Worm (Caenorhabditis elegans) whole organism, L2 larva: ENCODE measurements around the gene ncs-6.
A peak's percentile ranks its signal among the peaks of the same experiment; 100 is the strongest.

Experiments used
- C34F6.9 ChIP-seq: fragments of 150-350 bp; optimal IDR thresholded peaks from 2 replicates; lab custom pipeline; 2014; ENCODE audit warnings: missing biosample characterization, missing genetic modification characterization
- Y55F3AM.14 ChIP-seq: fragments of 200-800 bp; sonication (Bioruptor generic); optimal IDR thresholded peaks from 2 replicates; lab custom pipeline; 2018; ENCODE audit warnings: mild to moderate bottlenecking, missing genetic modification characterization, missing compliant biosample characterization
- ZK546.5 ChIP-seq: sonication (generic microtip); optimal IDR thresholded peaks from 2 replicates; lab custom pipeline; 2017; ENCODE audit warnings: missing biosample characterization, missing genetic modification characterization
- alr-1 ChIP-seq: fragments of 150-350 bp; optimal IDR thresholded peaks from 2 replicates; lab custom pipeline; 2014; ENCODE audit warnings: missing biosample characterization, missing genetic modification characterization
- aly-2 ChIP-seq: fragments of 150-350 bp; optimal IDR thresholded peaks from 2 replicates; lab custom pipeline; 2014; ENCODE audit warnings: missing biosample characterization, missing genetic modification characterization
- ama-1 ChIP-seq: fragments of 150-350 bp; optimal IDR thresholded peaks from 2 replicates; lab custom pipeline; 2018; ENCODE audit warnings: inconsistent platforms
- blmp-1 ChIP-seq: sonication (generic microtip); optimal IDR thresholded peaks from 2 replicates; lab custom pipeline; 2017; ENCODE audit warnings: missing genetic modification characterization, mild to moderate bottlenecking, missing compliant biosample characterization, antibody characterized with exemption, moderate library complexity; ENCODE audit not compliant: insufficient read depth
- crh-2 ChIP-seq: sonication (generic microtip); optimal IDR thresholded peaks from 2 replicates; lab custom pipeline; 2017; ENCODE audit warnings: missing biosample characterization, missing genetic modification characterization
- egl-27 ChIP-seq: sonication (generic microtip); optimal IDR thresholded peaks from 3 replicates; lab custom pipeline; 2017; ENCODE audit warnings: missing biosample characterization, missing genetic modification reagents, missing genetic modification characterization
- elt-3 ChIP-seq: sonication (generic microtip); optimal IDR thresholded peaks from 2 replicates; lab custom pipeline; 2017; ENCODE audit warnings: missing biosample characterization, missing genetic modification characterization
- gmeb-1 ChIP-seq: fragments of 150-350 bp; optimal IDR thresholded peaks from 2 replicates; lab custom pipeline; 2014; ENCODE audit warnings: missing biosample characterization, missing genetic modification characterization
- lin-13 ChIP-seq: fragments of 150-350 bp; optimal IDR thresholded peaks from 2 replicates; lab custom pipeline; 2014; ENCODE audit warnings: missing biosample characterization, missing genetic modification reagents, missing genetic modification characterization
- lin-39 ChIP-seq: fragments of 150-350 bp; optimal IDR thresholded peaks from 2 replicates; lab custom pipeline; 2014; ENCODE audit warnings: missing biosample characterization, missing genetic modification reagents, missing genetic modification characterization
- lsy-2 ChIP-seq, 2 experiments: fragments of 150-350 bp in 1 of 2; sonication (generic microtip) in 1 of 2; optimal IDR thresholded peaks; 2 replicates each; lab custom pipeline; 2014 to 2017; ENCODE audit warnings: missing biosample characterization in 2 of 2, missing genetic modification characterization in 2 of 2
- mbf-1 ChIP-seq: sonication (generic microtip); optimal IDR thresholded peaks from 2 replicates; lab custom pipeline; 2017; ENCODE audit warnings: missing biosample characterization, missing genetic modification characterization
- mdl-1 ChIP-seq, 2 experiments: fragments of 150-350 bp in 1 of 2; sonication (generic microtip) in 1 of 2; optimal IDR thresholded peaks; 2 replicates each; lab custom pipeline; 2017; ENCODE audit warnings: missing biosample characterization in 2 of 2, missing genetic modification characterization in 2 of 2
- nhr-23 ChIP-seq: fragments of 150-350 bp; optimal IDR thresholded peaks from 2 replicates; lab custom pipeline; 2014; ENCODE audit warnings: missing biosample characterization, missing genetic modification reagents, missing genetic modification characterization
- nhr-237 ChIP-seq: fragments of 150-350 bp; optimal IDR thresholded peaks from 2 replicates; lab custom pipeline; 2014; ENCODE audit warnings: missing biosample characterization, missing genetic modification characterization
- nhr-25 ChIP-seq: fragments of 150-350 bp; sonication (generic microtip); optimal IDR thresholded peaks from 3 replicates; lab custom pipeline; 2014; ENCODE audit warnings: missing biosample characterization, missing genetic modification characterization
- nhr-77 ChIP-seq: fragments of 150-350 bp; optimal IDR thresholded peaks from 2 replicates; lab custom pipeline; 2014; ENCODE audit warnings: missing biosample characterization, missing genetic modification characterization
- peb-1 ChIP-seq: fragments of 150-350 bp; optimal IDR thresholded peaks from 2 replicates; lab custom pipeline; 2014; ENCODE audit warnings: missing biosample characterization, missing genetic modification characterization
- skn-1 ChIP-seq: sonication (generic microtip); optimal IDR thresholded peaks from 2 replicates; lab custom pipeline; 2017; ENCODE audit warnings: missing biosample characterization, missing genetic modification characterization
- sma-3 ChIP-seq: sonication (generic microtip); optimal IDR thresholded peaks from 2 replicates; lab custom pipeline; 2016; ENCODE audit warnings: missing genetic modification reagents, missing genetic modification characterization, missing compliant biosample characterization
- sma-9 ChIP-seq, 2 experiments: fragments of 150-350 bp in 1 of 2; sonication (generic microtip) in 1 of 2; optimal IDR thresholded peaks; 2 replicates each; lab custom pipeline; 2014 to 2016; ENCODE audit warnings: missing genetic modification characterization in 2 of 2, mild to moderate bottlenecking in 1 of 2, missing biosample characterization in 1 of 2, missing compliant biosample characterization in 1 of 2, missing genetic modification reagents in 1 of 2, moderate library complexity in 1 of 2
- snpc-4 ChIP-seq: fragments of 150-350 bp; optimal IDR thresholded peaks from 2 replicates; lab custom pipeline; 2014; ENCODE audit warnings: missing biosample characterization, missing genetic modification characterization
- unc-39 ChIP-seq: fragments of 150-350 bp; optimal IDR thresholded peaks from 2 replicates; lab custom pipeline; 2014; ENCODE audit warnings: missing biosample characterization, missing genetic modification characterization
- unc-55 ChIP-seq: fragments of 150-350 bp; sonication (generic microtip); optimal IDR thresholded peaks from 3 replicates; lab custom pipeline; 2014; ENCODE audit warnings: missing biosample characterization, missing genetic modification reagents, missing genetic modification characterization
- unc-62 ChIP-seq: fragments of 150-350 bp; optimal IDR thresholded peaks from 2 replicates; lab custom pipeline; 2014; ENCODE audit warnings: missing biosample characterization, missing genetic modification reagents, missing genetic modification characterization
- zag-1 ChIP-seq: fragments of 150-350 bp; optimal IDR thresholded peaks from 2 replicates; lab custom pipeline; 2014; ENCODE audit warnings: missing biosample characterization, missing genetic modification characterization
- ztf-1 ChIP-seq: fragments of 200-800 bp; sonication (Bioruptor generic); conservative IDR thresholded peaks from 2 replicates; pipeline ENCODE4 v1.3.6; 2022; ENCODE audit warnings: missing genetic modification characterization, missing compliant biosample characterization
- ztf-11 ChIP-seq: sonication (generic microtip); optimal IDR thresholded peaks from 2 replicates; lab custom pipeline; 2017; ENCODE audit warnings: missing biosample characterization, missing genetic modification characterization

The ncs-6 gene

DNA sequence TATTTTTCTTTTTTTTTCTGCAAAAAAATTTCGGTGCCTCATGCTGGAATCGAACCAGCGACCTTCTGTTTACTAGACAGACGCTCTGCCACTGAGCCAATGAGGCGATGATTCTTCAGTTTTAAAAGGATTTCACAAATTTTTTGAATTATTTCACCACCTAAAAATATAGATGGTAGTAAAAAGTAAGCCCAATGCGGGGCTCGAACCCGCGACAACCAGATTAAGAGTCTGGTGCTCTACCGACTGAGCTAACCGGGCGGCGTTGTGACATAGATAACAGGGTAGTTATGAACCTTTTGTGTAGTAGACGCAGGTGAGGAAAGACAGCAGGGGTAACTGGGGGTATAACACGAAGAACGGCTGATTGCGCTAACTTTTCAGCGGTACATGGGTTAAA lies 39.3 kb upstream of the ncs-6 start:
- TF ChIP-seq sma-3 (GFP tag; lab: Kevin White, UChicago) (peak; percentile 22), gmeb-1 (tag; lab: Kevin White, UChicago) (peak; percentile 39)

DNA sequence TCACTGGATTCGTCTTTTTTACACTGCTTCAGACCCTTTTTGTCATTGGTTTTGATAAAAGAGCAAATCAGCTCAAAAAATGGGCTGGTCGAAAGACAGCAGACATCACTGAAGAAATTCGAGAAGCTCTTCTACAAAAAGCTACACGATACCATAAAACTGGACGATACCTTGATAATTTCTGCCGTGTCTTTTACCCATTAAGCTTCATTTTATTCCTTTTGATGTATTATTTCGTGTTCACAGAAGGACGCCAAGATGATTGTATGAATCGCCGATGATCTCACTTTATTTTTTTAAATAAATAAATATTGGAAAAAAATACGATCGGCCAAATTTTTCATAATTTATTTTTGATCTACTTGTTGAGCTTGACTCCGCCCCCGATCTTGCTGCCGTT lies 38.8 kb upstream of the ncs-6 start:
- TF ChIP-seq elt-3 (tag; lab: Kevin White, UChicago) (no peak), skn-1 (tag; lab: Kevin White, UChicago) (no peak), nhr-25 (tag; lab: Kevin White, UChicago) (no peak), lsy-2 (tag; optimal IDR thresholded peaks at IDR 0.05; lab: Kevin White, UChicago) (no peak), zag-1 (tag; lab: Kevin White, UChicago) (no peak), peb-1 (tag; lab: Kevin White, UChicago) (no peak), ztf-11 (tag; lab: Kevin White, UChicago) (no peak), C34F6.9 (no peak), aly-2 (no peak), snpc-4 (tag; lab: Kevin White, UChicago) (no peak), lin-39 (tag; lab: Kevin White, UChicago) (no peak)

DNA sequence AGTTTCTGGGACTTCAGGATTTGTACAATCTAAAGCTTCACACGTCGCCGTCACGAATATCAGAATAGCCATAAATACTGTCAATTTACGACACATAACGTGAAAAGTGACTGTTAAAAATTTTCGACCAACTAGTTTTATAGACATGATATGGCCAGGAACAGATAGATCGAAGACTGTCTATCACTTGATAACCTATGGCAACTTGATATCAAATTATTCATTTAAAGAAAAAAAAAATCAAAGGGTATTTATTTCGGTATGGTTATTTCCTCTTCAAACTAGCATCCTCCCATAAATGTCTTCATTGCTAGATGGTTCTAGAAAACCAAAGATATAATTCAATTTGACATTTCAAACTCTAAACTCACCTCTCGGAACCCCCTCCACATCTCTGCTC lies 34.1 kb upstream of the ncs-6 start, which contains the start of gene W10G11.3:
W10G11.3 (minus strand) TSS at position 101 of the 400 bp plus-strand sequence.
- TF ChIP-seq crh-2 (tag; lab: Kevin White, UChicago): no peak
- no peak for TF ChIP-seq elt-3 (tag; lab: Kevin White, UChicago)
- TF ChIP-seq lin-13: no peak
- TF ChIP-seq nhr-25 (tag; lab: Kevin White, UChicago): no peak
- TF ChIP-seq unc-39 (tag; lab: Kevin White, UChicago): no peak
- no peak for TF ChIP-seq lsy-2 (tag; optimal IDR thresholded peaks at IDR 0.05; lab: Kevin White, UChicago)
- TF ChIP-seq mbf-1 (tag; lab: Kevin White, UChicago): no peak
- no peak for TF ChIP-seq nhr-237 (tag; lab: Kevin White, UChicago)
- no peak for TF ChIP-seq ZK546.5 (tag; lab: Kevin White, UChicago)
- no peak for TF ChIP-seq peb-1 (tag; lab: Kevin White, UChicago)

DNA sequence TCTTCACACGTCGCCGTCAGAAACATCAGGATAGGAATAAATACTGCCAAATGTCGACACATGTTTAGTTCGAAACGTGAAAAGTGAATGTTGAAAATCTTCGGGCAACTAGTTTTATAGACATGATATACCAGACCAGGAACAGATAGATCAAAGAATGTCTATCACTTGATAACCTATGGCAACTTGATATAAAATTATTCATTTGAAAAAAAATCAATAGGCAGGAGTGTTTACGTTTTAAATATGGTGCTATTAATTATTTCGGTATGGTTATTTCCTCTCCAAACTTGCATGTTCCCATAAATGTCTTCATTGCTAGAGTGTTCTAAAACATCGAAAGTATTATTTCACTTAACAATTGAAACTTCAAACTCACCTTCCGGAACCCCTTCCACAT lies 33.2 kb upstream of the ncs-6 start, which contains the start of gene W10G11.2:
W10G11.2 (minus strand) TSS at position 101 of the 400 bp plus-strand sequence.
- TF ChIP-seq mdl-1 (tag; optimal IDR thresholded peaks at IDR 0.05; lab: Kevin White, UChicago) (no peak), alr-1 (tag; lab: Kevin White, UChicago) (no peak), lin-13 (no peak)

DNA sequence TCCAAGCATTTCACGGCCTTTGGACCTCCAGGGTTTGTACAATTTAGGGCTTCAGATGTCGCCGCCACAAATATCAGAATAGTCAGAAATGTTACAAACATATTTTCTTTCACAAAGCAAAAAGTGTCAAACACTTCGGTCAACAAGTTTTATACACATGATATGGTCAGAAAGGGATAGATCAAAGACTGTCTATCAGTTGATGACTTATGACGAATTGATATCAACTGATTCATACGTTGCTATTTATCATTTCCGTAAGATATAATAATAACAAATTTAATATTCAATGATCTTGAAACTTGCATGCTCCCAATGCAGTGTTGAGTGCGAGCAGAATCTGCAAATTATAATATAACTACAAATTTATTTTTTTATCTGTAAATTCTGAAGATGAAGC lies 32.3 kb upstream of the ncs-6 start, which contains the start of gene W10G11.1:
W10G11.1 (minus strand) TSS at position 101 of the 400 bp plus-strand sequence.
- no peak for TF ChIP-seq sma-9 (GFP tag; optimal IDR thresholded peaks at IDR 0.05; lab: Kevin White, UChicago)
- TF ChIP-seq sma-9 (tag; optimal IDR thresholded peaks at IDR 0.05; lab: Kevin White, UChicago): no peak
- no peak for TF ChIP-seq nhr-237 (tag; lab: Kevin White, UChicago)
- TF ChIP-seq ztf-11 (tag; lab: Kevin White, UChicago): no peak
- no peak for TF ChIP-seq zag-1 (tag; lab: Kevin White, UChicago)
- no peak for TF ChIP-seq lin-39 (tag; lab: Kevin White, UChicago)
- TF ChIP-seq mdl-1 (tag; optimal IDR thresholded peaks at IDR 0.05; lab: Kevin White, UChicago): no peak
- no peak for TF ChIP-seq egl-27
- TF ChIP-seq snpc-4 (tag; lab: Kevin White, UChicago): no peak
- TF ChIP-seq nhr-77 (tag; lab: Kevin White, UChicago): no peak
- TF ChIP-seq ztf-1 (GFP tag; lab: Robert Waterston, UW): no peak
- TF ChIP-seq unc-62: no peak
- TF ChIP-seq Y55F3AM.14 (GFP tag; lab: Kevin White, UChicago): no peak
- TF ChIP-seq gmeb-1 (tag; lab: Kevin White, UChicago): no peak
- no peak for TF ChIP-seq elt-3 (tag; lab: Kevin White, UChicago)
- TF ChIP-seq unc-55 (GFP tag; lab: Kevin White, UChicago): no peak
- no peak for TF ChIP-seq sma-3 (GFP tag; lab: Kevin White, UChicago)
- TF ChIP-seq blmp-1 (tag; lab: Kevin White, UChicago): no peak
- TF ChIP-seq mbf-1 (tag; lab: Kevin White, UChicago): no peak
- no peak for TF ChIP-seq aly-2
- TF ChIP-seq, all 48 proteins: peak for 0

DNA sequence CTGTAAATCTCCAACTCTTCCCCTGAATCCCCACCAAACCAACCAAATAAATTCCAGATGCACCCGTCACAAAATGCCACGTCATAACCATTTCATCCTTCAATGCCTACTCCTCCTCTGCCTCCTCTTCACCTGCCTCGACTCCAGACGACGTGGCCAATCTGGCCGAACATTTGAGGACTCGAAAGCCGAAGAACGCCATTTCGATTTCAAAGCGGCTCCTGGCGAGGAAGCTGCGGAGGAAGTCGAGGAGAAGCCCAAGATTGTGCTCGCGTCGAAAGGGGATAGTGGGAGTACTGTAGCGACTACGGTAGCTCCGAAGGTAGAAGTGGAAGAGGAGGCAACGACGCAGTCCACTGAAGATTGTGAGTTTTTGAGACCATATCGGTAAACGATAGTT lies 29.1 kb upstream of the ncs-6 start, which contains the start of gene lgc-45:
lgc-45 (plus strand) TSS at position 56 of the 400 bp plus-strand sequence.
- TF ChIP-seq ama-1: no peak
- no peak for TF ChIP-seq mbf-1 (tag; lab: Kevin White, UChicago)
- no peak for TF ChIP-seq unc-55 (GFP tag; lab: Kevin White, UChicago)
- TF ChIP-seq nhr-23 (tag; lab: Kevin White, UChicago): no peak
